Fruit fly (Drosophila melanogaster) whole organism, embryonic: ENCODE results near the gene Cnot4.

Experiments used
- Atf-2 ChIP-seq: fragments of 200-800 bp; sonication (Bioruptor generic); optimal IDR thresholded peaks from 2 replicates; lab custom pipeline; 2016; ENCODE audit warnings: missing biosample characterization, missing genetic modification characterization
- Awh ChIP-seq: fragments of 200-800 bp; sonication (Bioruptor generic); IDR thresholded peaks from 2 replicates; pipeline ENCODE4, ENCODE4 v1.3.6; 2022; ENCODE audit warnings: missing biosample characterization, missing genetic modification characterization
- CG10462 ChIP-seq: fragments of 200-800 bp; sonication (Bioruptor generic); optimal IDR thresholded peaks from 2 replicates; lab custom pipeline; 2016; ENCODE audit warnings: missing biosample characterization, missing genetic modification characterization
- CG10959 ChIP-seq: fragments of 200-800 bp; sonication (Bioruptor generic); IDR thresholded peaks from 2 replicates; pipeline ENCODE4 v1.3.6; 2022; ENCODE audit warnings: missing biosample characterization, missing genetic modification characterization
- CG1233 ChIP-seq: fragments of 200-800 bp; sonication (Bioruptor generic); optimal IDR thresholded peaks from 4 replicates; lab custom pipeline; 2018; ENCODE audit warnings: missing biosample characterization, mild to moderate bottlenecking, missing genetic modification characterization
- CG12942 ChIP-seq: fragments of 200-800 bp; sonication (Bioruptor generic); optimal IDR thresholded peaks from 3 replicates; lab custom pipeline; 2016; ENCODE audit warnings: missing biosample characterization, missing genetic modification characterization
- CG14050 ChIP-seq: fragments of 200-800 bp; sonication (Bioruptor generic); IDR thresholded peaks from 3 replicates; pipeline ENCODE4 v1.3.6; 2022; ENCODE audit warnings: missing biosample characterization, missing genetic modification characterization
- CG1647 ChIP-seq: fragments of 200-800 bp; sonication (Bioruptor generic); optimal IDR thresholded peaks from 3 replicates; lab custom pipeline; 2016; ENCODE audit warnings: missing biosample characterization, missing genetic modification characterization
- CG1792 ChIP-seq: fragments of 200-800 bp; sonication (Bioruptor generic); optimal IDR thresholded peaks from 2 replicates; lab custom pipeline; 2016; ENCODE audit warnings: missing biosample characterization, missing genetic modification characterization
- CG18476 ChIP-seq: fragments of 200-800 bp; sonication (Bioruptor generic); optimal IDR thresholded peaks from 2 replicates; lab custom pipeline; 2016; ENCODE audit warnings: missing biosample characterization, mild to moderate bottlenecking, missing genetic modification characterization
- CG18619 ChIP-seq: fragments of 200-800 bp; sonication (Bioruptor generic); optimal IDR thresholded peaks from 3 replicates; lab custom pipeline; 2017; ENCODE audit warnings: missing biosample characterization, mild to moderate bottlenecking, missing genetic modification characterization
- CG2120 ChIP-seq: fragments of 200-800 bp; sonication (Bioruptor generic); optimal IDR thresholded peaks from 3 replicates; lab custom pipeline; 2016; ENCODE audit warnings: missing biosample characterization, missing genetic modification characterization
- CG2129 ChIP-seq: fragments of 200-800 bp; sonication (Bioruptor generic); IDR thresholded peaks from 2 replicates; pipeline ENCODE4 v1.3.6; 2022; ENCODE audit warnings: missing biosample characterization, missing genetic modification characterization; ENCODE audit not compliant: partially characterized antibody
- CG30431 ChIP-seq: fragments of 200-800 bp; sonication (Bioruptor generic); optimal IDR thresholded peaks from 2 replicates; lab custom pipeline; 2017; ENCODE audit warnings: missing biosample characterization, missing genetic modification characterization
- CG34224 ChIP-seq: fragments of 200-800 bp; sonication (Bioruptor generic); IDR thresholded peaks from 3 replicates; pipeline ENCODE4 v1.3.6; 2022; ENCODE audit warnings: missing biosample characterization, missing genetic modification characterization; ENCODE audit not compliant: partially characterized antibody
- CG4360 ChIP-seq: fragments of 200-800 bp; sonication (Bioruptor generic); IDR thresholded peaks from 2 replicates; pipeline ENCODE4 v1.3.6; 2022; ENCODE audit warnings: missing biosample characterization, missing genetic modification characterization
- CG4707 ChIP-seq: fragments of 200-800 bp; sonication (Bioruptor generic); optimal IDR thresholded peaks from 2 replicates; lab custom pipeline; 2018; ENCODE audit warnings: missing biosample characterization, mild to moderate bottlenecking, missing genetic modification characterization, moderate library complexity
- CG4854 ChIP-seq: fragments of 200-800 bp; sonication (Bioruptor generic); optimal IDR thresholded peaks from 2 replicates; lab custom pipeline; 2016; ENCODE audit warnings: missing biosample characterization, missing genetic modification characterization, inconsistent platforms
- CG6175 ChIP-seq: fragments of 200-800 bp; sonication (Bioruptor generic); IDR thresholded peaks from 3 replicates; pipeline ENCODE4 v1.3.6; 2022; ENCODE audit warnings: missing biosample characterization, missing genetic modification characterization
- CG6272 ChIP-seq: fragments of 200-800 bp; sonication (Bioruptor generic); IDR thresholded peaks from 2 replicates; pipeline ENCODE4 v1.3.6; 2022; ENCODE audit warnings: missing biosample characterization, missing genetic modification characterization
- CG6689 ChIP-seq: fragments of 200-800 bp; sonication (Bioruptor generic); IDR thresholded peaks from 2 replicates; pipeline ENCODE4 v1.3.6; 2022; ENCODE audit warnings: missing biosample characterization, missing genetic modification characterization
- CG6791 ChIP-seq: fragments of 200-800 bp; sonication (Bioruptor generic); IDR thresholded peaks from 3 replicates; pipeline ENCODE4 v1.3.6; 2022; ENCODE audit warnings: missing biosample characterization, missing genetic modification characterization; ENCODE audit not compliant: partially characterized antibody
- CG8944 ChIP-seq: fragments of 200-800 bp; sonication (Bioruptor generic); optimal IDR thresholded peaks from 3 replicates; lab custom pipeline; 2016; ENCODE audit warnings: missing biosample characterization, missing genetic modification characterization
- CG9727 ChIP-seq: fragments of 200-800 bp; sonication (Bioruptor generic); optimal IDR thresholded peaks from 3 replicates; lab custom pipeline; 2017; ENCODE audit warnings: missing biosample characterization, mild to moderate bottlenecking, missing genetic modification characterization
- CHES-1-like ChIP-seq: fragments of 200-800 bp; sonication (Bioruptor generic); optimal IDR thresholded peaks from 2 replicates; lab custom pipeline; 2016; ENCODE audit warnings: missing biosample characterization, missing genetic modification characterization
- HLH4C ChIP-seq: fragments of 200-800 bp; sonication (Bioruptor generic); IDR thresholded peaks from 3 replicates; pipeline ENCODE4 v1.3.6; 2022; ENCODE audit warnings: missing biosample characterization, missing genetic modification characterization; ENCODE audit not compliant: partially characterized antibody
- Lim3 ChIP-seq: fragments of 200-800 bp; sonication (Bioruptor generic); IDR thresholded peaks from 2 replicates; pipeline ENCODE4 v1.3.6; 2022; ENCODE audit warnings: missing biosample characterization, missing genetic modification characterization
- Mrtf ChIP-seq: fragments of 200-800 bp; sonication (Bioruptor generic); IDR thresholded peaks from 3 replicates; pipeline ENCODE4 v1.3.6; 2022; ENCODE audit warnings: missing biosample characterization, missing genetic modification characterization
- Myb ChIP-seq: fragments of 200-800 bp; sonication (Bioruptor generic); optimal IDR thresholded peaks from 2 replicates; lab custom pipeline; 2016; ENCODE audit warnings: missing biosample characterization, missing genetic modification characterization
- Nf-YB ChIP-seq: fragments of 200-800 bp; sonication (Bioruptor generic); optimal IDR thresholded peaks from 3 replicates; lab custom pipeline; 2019; ENCODE audit warnings: missing biosample characterization, mild to moderate bottlenecking, missing genetic modification characterization, moderate library complexity
- Ptx1 ChIP-seq: fragments of 200-800 bp; sonication (Bioruptor generic); IDR thresholded peaks from 2 replicates; pipeline ENCODE4 v1.3.6; 2022; ENCODE audit warnings: missing biosample characterization, missing genetic modification characterization
- Sry-δ ChIP-seq: fragments of 200-800 bp; sonication (Bioruptor generic); optimal IDR thresholded peaks from 2 replicates; lab custom pipeline; 2016; ENCODE audit warnings: missing biosample characterization, missing genetic modification characterization
- bigmax ChIP-seq: fragments of 200-800 bp; sonication (Bioruptor generic); optimal IDR thresholded peaks from 2 replicates; lab custom pipeline; 2018; ENCODE audit warnings: missing biosample characterization, mild to moderate bottlenecking, missing genetic modification characterization
- btn ChIP-seq: fragments of 200-800 bp; sonication (Bioruptor generic); optimal IDR thresholded peaks from 2 replicates; lab custom pipeline; 2016; ENCODE audit warnings: missing biosample characterization, missing genetic modification characterization
- chif ChIP-seq, 2 experiments: fragments of 200-800 bp; sonication (Bioruptor generic); optimal IDR thresholded peaks; 3 replicates each; lab custom pipeline; 2016; ENCODE audit warnings: missing biosample characterization in 2 of 2, missing genetic modification characterization in 2 of 2
- ci ChIP-seq: fragments of 200-800 bp; sonication (Bioruptor generic); IDR thresholded peaks from 3 replicates; pipeline ENCODE4 v1.3.6; 2022; ENCODE audit warnings: missing biosample characterization, missing genetic modification characterization
- emc ChIP-seq: fragments of 200-800 bp; sonication (Bioruptor generic); optimal IDR thresholded peaks from 2 replicates; lab custom pipeline; 2016; ENCODE audit warnings: missing biosample characterization, missing genetic modification characterization
- ems ChIP-seq: fragments of 200-800 bp; sonication (Bioruptor generic); optimal IDR thresholded peaks from 3 replicates; lab custom pipeline; 2016; ENCODE audit warnings: missing biosample characterization, missing genetic modification characterization
- fru ChIP-seq: fragments of >200 bp; optimal IDR thresholded peaks from 2 replicates; lab custom pipeline; 2017
- gfzf ChIP-seq: fragments of 200-800 bp; sonication (Bioruptor generic); optimal IDR thresholded peaks from 2 replicates; lab custom pipeline; 2016; ENCODE audit warnings: missing biosample characterization, mild to moderate bottlenecking, missing genetic modification characterization, moderate library complexity
- gsb ChIP-seq: fragments of 200-800 bp; sonication (Bioruptor generic); IDR thresholded peaks from 2 replicates; pipeline ENCODE4 v1.3.6; 2022; ENCODE audit warnings: missing biosample characterization, missing genetic modification characterization
- kah ChIP-seq: fragments of 200-800 bp; sonication (Bioruptor generic); optimal IDR thresholded peaks from 2 replicates; lab custom pipeline; 2018; ENCODE audit warnings: missing biosample characterization, mild to moderate bottlenecking, missing genetic modification characterization
- ken ChIP-seq: fragments of 200-800 bp; sonication (Bioruptor generic); IDR thresholded peaks from 3 replicates; pipeline ENCODE4 v1.3.6; 2022; ENCODE audit warnings: missing biosample characterization, missing genetic modification characterization
- peb ChIP-seq: fragments of 200-800 bp; sonication (Bioruptor generic); IDR thresholded peaks from 2 replicates; pipeline ENCODE4 v1.3.6; 2022; ENCODE audit warnings: missing biosample characterization, missing genetic modification characterization
- phol ChIP-seq: fragments of 200-800 bp; sonication (Bioruptor generic); optimal IDR thresholded peaks from 3 replicates; lab custom pipeline; 2018; ENCODE audit warnings: missing biosample characterization, mild to moderate bottlenecking, missing genetic modification characterization, moderate library complexity
- pnt ChIP-seq: fragments of 200-800 bp; sonication (Bioruptor generic); optimal IDR thresholded peaks from 3 replicates; lab custom pipeline; 2016; ENCODE audit warnings: missing biosample characterization, missing genetic modification characterization
- ro ChIP-seq: fragments of 200-800 bp; sonication (Bioruptor generic); IDR thresholded peaks from 2 replicates; pipeline ENCODE4 v1.3.6; 2022; ENCODE audit warnings: missing biosample characterization, missing genetic modification characterization
- slou ChIP-seq: fragments of 200-800 bp; sonication (Bioruptor generic); optimal IDR thresholded peaks from 3 replicates; lab custom pipeline; 2016; ENCODE audit warnings: missing biosample characterization, missing genetic modification characterization
- sqz ChIP-seq: fragments of 200-800 bp; sonication (Bioruptor generic); optimal IDR thresholded peaks from 3 replicates; lab custom pipeline; 2018; ENCODE audit warnings: missing biosample characterization, mild to moderate bottlenecking, missing genetic modification characterization
- ttk ChIP-seq: fragments of 200-800 bp; sonication (Bioruptor generic); IDR thresholded peaks from 2 replicates; pipeline ENCODE4 v2.1.2; 2022; ENCODE audit warnings: missing biosample characterization, missing genetic modification characterization
- vvl ChIP-seq: fragments of 200-800 bp; sonication (Bioruptor generic); IDR thresholded peaks from 2 replicates; pipeline ENCODE4 v1.3.6; 2022; ENCODE audit warnings: missing biosample characterization, missing genetic modification characterization

Cnot4 gene

DNA sequence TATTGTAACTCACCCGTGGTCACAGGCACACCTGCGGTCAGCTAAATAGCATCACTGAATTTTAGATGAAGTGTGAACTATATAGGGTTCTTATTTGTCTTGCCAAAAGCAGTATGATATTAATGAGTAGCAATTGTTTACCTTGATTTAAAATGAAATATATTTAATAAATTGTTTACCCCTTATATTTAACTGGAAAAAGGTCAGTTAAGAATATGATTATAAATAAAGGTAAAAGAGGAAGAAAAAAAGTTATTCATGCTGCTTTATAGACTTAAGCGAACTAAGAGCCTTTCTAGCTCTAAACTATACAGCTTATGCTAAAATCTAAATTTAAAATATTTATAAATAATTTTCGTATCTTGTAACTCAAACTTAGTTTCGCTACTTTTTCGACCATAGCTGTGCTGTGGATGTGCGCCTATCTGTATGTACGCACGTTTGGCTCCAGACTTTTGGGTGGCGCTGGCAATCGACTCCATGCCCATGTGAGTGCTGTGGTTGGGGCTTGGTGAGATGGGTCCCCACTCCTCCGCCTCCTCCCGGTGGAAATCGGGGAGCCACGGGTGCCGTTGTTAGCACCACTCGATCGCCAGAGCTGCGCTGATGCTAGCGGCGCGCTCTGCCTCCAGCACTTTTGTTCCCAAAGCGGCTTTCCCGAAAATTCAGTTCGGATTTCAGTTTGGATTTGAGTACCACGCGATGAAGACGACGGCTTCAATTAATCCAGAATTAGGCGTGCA, 45.7 kb downstream of the Cnot4 start, which contains the start of gene loh (continued):
- TF ChIP-seq CG12942 (GFP tag; lab: Kevin White, UChicago), result no peak
- TF ChIP-seq ken, result 0 out of 3 replicates have a peak, but pooled peaks have one; percentile 10
- TF ChIP-seq CG18619, result peak; percentile 41
- TF ChIP-seq ro (GFP tag; lab: Robert Waterston, UW), result 0 out of 2 replicates have a peak, but pooled peaks have one; percentile 15
- TF ChIP-seq Awh (GFP tag; lab: Robert Waterston, UW), result no peak
- no peak for TF ChIP-seq CG30431
- peak; percentile 65; the same call in 2 of the 3 replicates for TF ChIP-seq ci (GFP tag; lab: Robert Waterston, UW)
- no peak for TF ChIP-seq emc
- TF ChIP-seq CG6791 (GFP tag; lab: Robert Waterston, UW), result no peak
- TF ChIP-seq CG2120, result peak; percentile 6
- peak; percentile 68 for TF ChIP-seq CG9727 (GFP tag; lab: Kevin White, UChicago)
- TF ChIP-seq CG4360 (GFP tag; lab: Robert Waterston, UW), result no peak
- TF ChIP-seq fru, result no peak
- TF ChIP-seq phol (tag; lab: Kevin White, UChicago), result peak; percentile 73
- TF ChIP-seq kah, result peak; percentile 35
- TF ChIP-seq CG1792 (GFP tag; lab: Kevin White, UChicago), result no peak
- no peak for TF ChIP-seq Myb
- TF ChIP-seq CG1233, result peak; percentile 61
- TF ChIP-seq Lim3, result no peak
- no peak for TF ChIP-seq CG14050 (GFP tag; lab: Robert Waterston, UW)
- peak; percentile 43 for TF ChIP-seq CG18476
- no peak for TF ChIP-seq CG6175 (GFP tag; lab: Robert Waterston, UW)
- TF ChIP-seq slou, result no peak
- 0 out of 2 replicates have a peak, but pooled peaks have one; percentile 23 for TF ChIP-seq peb (GFP tag; lab: Robert Waterston, UW)
- TF ChIP-seq bigmax (GFP tag; lab: Kevin White, UChicago), result no peak
- TF ChIP-seq btn (GFP tag; lab: Kevin White, UChicago), result no peak
- no peak for TF ChIP-seq sqz (GFP tag; lab: Kevin White, UChicago)
- TF ChIP-seq Nf-YB, result peak; percentile 49
- TF ChIP-seq vvl (GFP tag; lab: Robert Waterston, UW), result no peak
- TF ChIP-seq Ptx1 (GFP tag; lab: Robert Waterston, UW), result no peak; the same call in 1 of the 2 replicates
- TF ChIP-seq CG4854, result no peak
- TF ChIP-seq gsb (GFP tag; lab: Robert Waterston, UW), result no peak
- no peak for TF ChIP-seq Mrtf (GFP tag; lab: Robert Waterston, UW)
- no peak for TF ChIP-seq chif (GFP tag; optimal IDR thresholded peaks at IDR 0.05; lab: Kevin White, UChicago)
- no peak for TF ChIP-seq Sry-δ (GFP tag; lab: Kevin White, UChicago)
- TF ChIP-seq CG4707 (GFP tag; lab: Kevin White, UChicago), result no peak
- TF ChIP-seq ems (GFP tag; lab: Kevin White, UChicago), result no peak
- no peak for TF ChIP-seq CG10959
- 0 out of 2 replicates have a peak, but pooled peaks have one; percentile 38 for TF ChIP-seq ttk (GFP tag; lab: Robert Waterston, UW)
- no peak for TF ChIP-seq pnt (GFP tag; lab: Kevin White, UChicago)
- TF ChIP-seq CG2129, result no peak
- no peak for TF ChIP-seq CG6272
- no peak for TF ChIP-seq HLH4C
- peak; percentile 55 for TF ChIP-seq CG6689 (GFP tag; lab: Robert Waterston, UW)
- TF ChIP-seq CG34224 (GFP tag; lab: Robert Waterston, UW), result no peak
- TF ChIP-seq Atf-2, result no peak
- no peak for TF ChIP-seq CG8944 (GFP tag; lab: Kevin White, UChicago)
- TF ChIP-seq CG10462 (GFP tag; lab: Kevin White, UChicago), result no peak
- TF ChIP-seq CG1647 (GFP tag; lab: Kevin White, UChicago), result no peak
- TF ChIP-seq gfzf (GFP tag; lab: Kevin White, UChicago), result no peak
- no peak for TF ChIP-seq CHES-1-like (GFP tag; lab: Kevin White, UChicago)
